Fruit fly (Drosophila melanogaster): ENCODE measurements around the gene CG14186.
A peak's percentile ranks its signal among the peaks of the same experiment; 100 is the strongest.

CG14186 gene

dm6 chr3L:20088755-20089334 lies 14.8 kb downstream of the CG14186 start, which contains the start of gene sNPF-R (continued):
- TF ChIP-seq jigr1 (GFP tag; IDR thresholded peaks at IDR 0.05) (no peak), kah (GFP tag; optimal IDR thresholded peaks at IDR 0.05) (no peak), lab (GFP tag; optimal IDR thresholded peaks at IDR 0.05) (peak; percentile 53), Asciz (GFP tag; optimal IDR thresholded peaks at IDR 0.05) (no peak), Fer1 (GFP tag; optimal IDR thresholded peaks at IDR 0.05) (peak; percentile 32), CG33557 (GFP tag; optimal IDR thresholded peaks at IDR 0.05) (no peak)

dm6 chr3L:20085035-20085434 lies 18.6 kb downstream of the CG14186 start:
- TF ChIP-seq GATAe (GFP tag; conservative IDR thresholded peaks at IDR 0.05) = no peak
- TF ChIP-seq CG10321 (GFP tag; IDR thresholded peaks at IDR 0.05) = no peak
- peak; percentile 91 for TF ChIP-seq Ets65A (GFP tag)
- no peak for TF ChIP-seq Ravus (GFP tag; IDR thresholded peaks at IDR 0.05)

- no peak for TF ChIP-seq ftz-f1 (GFP tag; optimal IDR thresholded peaks at IDR 0.05)
- no peak for TF ChIP-seq CkIIα-i1 (GFP tag; IDR thresholded peaks at IDR 0.05)
- peak; percentile 34 for TF ChIP-seq CG15269 (tag; optimal IDR thresholded peaks at IDR 0.05)
- TF ChIP-seq CG18599 (GFP tag; optimal IDR thresholded peaks at IDR 0.05) = peak; percentile 76
- peak; percentile 32; the same call in 1 of the 3 replicates for TF ChIP-seq CG11093 (GFP tag; IDR thresholded peaks at IDR 0.05)
- TF ChIP-seq CG15514 (GFP tag; optimal IDR thresholded peaks at IDR 0.05) = peak; percentile 34
- TF ChIP-seq row (GFP tag; IDR thresholded peaks at IDR 0.05) = no peak
- peak in 1 of 2 experiments; percentile 29 for TF ChIP-seq Hr51 (GFP tag; optimal IDR thresholded peaks at IDR 0.05)
- no peak for TF ChIP-seq stc (GFP tag; IDR thresholded peaks at IDR 0.05)
- TF ChIP-seq Hmr (GFP tag; optimal IDR thresholded peaks at IDR 0.05) = peak; percentile 55
- TF ChIP-seq CG2889 (GFP tag; IDR thresholded peaks at IDR 0.05) = peak; percentile 23; the same call in 1 of the 3 replicates
- TF ChIP-seq Usf (GFP tag; optimal IDR thresholded peaks at IDR 0.05) = no peak
- peak; percentile 24 for TF ChIP-seq Ets65A (GFP tag)
- no peak for TF ChIP-seq CG17361 (GFP tag; IDR thresholded peaks at IDR 0.05)
- peak; percentile 1 for TF ChIP-seq caup (GFP tag; optimal IDR thresholded peaks at IDR 0.05; ENCODE audit: severe bottlenecking)
- TF ChIP-seq insv (GFP tag; optimal IDR thresholded peaks at IDR 0.05) = no peak
- TF ChIP-seq CG2120 (GFP tag; optimal IDR thresholded peaks at IDR 0.05) = peak; percentile 55
- TF ChIP-seq lab (GFP tag; optimal IDR thresholded peaks at IDR 0.05) = peak; percentile 58
- TF ChIP-seq salm (tag; optimal IDR thresholded peaks at IDR 0.05) = no peak
- TF ChIP-seq sens (GFP tag) = peak; percentile 57
- no peak for TF ChIP-seq CG18476 (GFP tag; optimal IDR thresholded peaks at IDR 0.05)
- no peak for TF ChIP-seq CG8388 (GFP tag; optimal IDR thresholded peaks at IDR 0.05)
- TF ChIP-seq fd96Cb (tag; optimal IDR thresholded peaks at IDR 0.05) = no peak
- TF ChIP-seq CG3065 (GFP tag; optimal IDR thresholded peaks at IDR 0.05) = no peak
- TF ChIP-seq seq (GFP tag; IDR thresholded peaks at IDR 0.05) = 0 out of 2 replicates have a peak, but pooled peaks have one; percentile 54
- peak; percentile 29 for TF ChIP-seq Meics (GFP tag; optimal IDR thresholded peaks at IDR 0.05)
- no peak for TF ChIP-seq inv (GFP tag; IDR thresholded peaks at IDR 0.05; ENCODE audit: partially characterized antibody)
- peak; percentile 11 for TF ChIP-seq cwo (GFP tag; optimal IDR thresholded peaks at IDR 0.05)
- TF ChIP-seq aop (GFP tag; IDR thresholded peaks at IDR 0.05) = no peak
- TF ChIP-seq Dad (GFP tag; optimal IDR thresholded peaks at IDR 0.05) = no peak
- peak; percentile 18 for TF ChIP-seq dmrt99B (tag; optimal IDR thresholded peaks at IDR 0.05)
- no peak for TF ChIP-seq nmo (GFP tag; optimal IDR thresholded peaks at IDR 0.05)
- peak; percentile 28 for TF ChIP-seq CG3281 (GFP tag; optimal IDR thresholded peaks at IDR 0.05)
- TF ChIP-seq CG1832 (GFP tag; optimal IDR thresholded peaks at IDR 0.05) = no peak
- TF ChIP-seq CG12659 (GFP tag; optimal IDR thresholded peaks at IDR 0.05) = peak; percentile 2
These were observed 41.1 kb downstream of the CG14186 start for dm6 chr3L:20062546-20062945.
